Fruit fly (Drosophila melanogaster): ENCODE results near the gene CG44227.
A peak's percentile ranks its signal among the peaks of the same experiment; 100 is the strongest.

Gene CG44227

dm6 chr3R:8659200-8659897, 25.6 kb downstream of the CG44227 start (continued):
- TF ChIP-seq CG32772 (GFP tag; IDR thresholded peaks at IDR 0.05) = peak; percentile 50; the same call in 1 of the 2 replicates
- TF ChIP-seq CG7928 (GFP tag; optimal IDR thresholded peaks at IDR 0.05) = no peak
- TF ChIP-seq org-1 (GFP tag; optimal IDR thresholded peaks at IDR 0.05) = peak; percentile 52
- TF ChIP-seq Eip74EF (GFP tag; optimal IDR thresholded peaks at IDR 0.05) = peak in 1 of 2 experiments; percentile 32
- peak; percentile 75; the same call in 2 of the 3 replicates for TF ChIP-seq zfh1 (GFP tag; IDR thresholded peaks at IDR 0.05)
- no peak for TF ChIP-seq CG16815 (GFP tag; optimal IDR thresholded peaks at IDR 0.05)
- TF ChIP-seq CG1832 (GFP tag; optimal IDR thresholded peaks at IDR 0.05) = peak; percentile 80
- TF ChIP-seq dysf (GFP tag; IDR thresholded peaks at IDR 0.05) = peak; percentile 63
- no peak for TF ChIP-seq fru (optimal IDR thresholded peaks at IDR 0.05)
- TF ChIP-seq CG9609 (GFP tag; optimal IDR thresholded peaks at IDR 0.05) = peak; percentile 48
- TF ChIP-seq ems (GFP tag; optimal IDR thresholded peaks at IDR 0.05) = peak; percentile 29
- peak; percentile 55; the same call in 1 of the 3 replicates for TF ChIP-seq gce (GFP tag; IDR thresholded peaks at IDR 0.05)
- TF ChIP-seq CG4360 (GFP tag; IDR thresholded peaks at IDR 0.05) = 0 out of 2 replicates have a peak, but pooled peaks have one; percentile 12
- peak; percentile 7 for TF ChIP-seq bigmax (GFP tag; optimal IDR thresholded peaks at IDR 0.05)
- peak; percentile 85 for TF ChIP-seq CG3995 (GFP tag; optimal IDR thresholded peaks at IDR 0.05)
- TF ChIP-seq gt (GFP tag; IDR thresholded peaks at IDR 0.05) = no peak
- no peak for TF ChIP-seq ase (GFP tag; IDR thresholded peaks at IDR 0.05)
- no peak for TF ChIP-seq CG6854 (GFP tag; optimal IDR thresholded peaks at IDR 0.05)
- TF ChIP-seq CG17359 (tag; optimal IDR thresholded peaks at IDR 0.05) = peak; percentile 52
- no peak for TF ChIP-seq Hey (tag; optimal IDR thresholded peaks at IDR 0.05)
- no peak for TF ChIP-seq CG10959 (GFP tag; IDR thresholded peaks at IDR 0.05)
- no peak for TF ChIP-seq CG15479 (GFP tag; optimal IDR thresholded peaks at IDR 0.05)
- peak; percentile 60 for TF ChIP-seq CG12391 (tag; optimal IDR thresholded peaks at IDR 0.05)
- TF ChIP-seq knrl (GFP tag; IDR thresholded peaks at IDR 0.05; ENCODE audit: partially characterized antibody) = no peak
- no peak for TF ChIP-seq E2f1 (GFP tag; IDR thresholded peaks at IDR 0.05)
- TF ChIP-seq lola (GFP tag; optimal IDR thresholded peaks at IDR 0.05) = peak in 1 of 3 experiments; percentile 50
- peak; percentile 28 for TF ChIP-seq chn (GFP tag; optimal IDR thresholded peaks at IDR 0.05)
- peak; percentile 45 for TF ChIP-seq grn (GFP tag; optimal IDR thresholded peaks at IDR 0.05)
- peak; percentile 94 for TF ChIP-seq CG2199 (GFP tag; IDR thresholded peaks at IDR 0.05)
- TF ChIP-seq GATAe (GFP tag; conservative IDR thresholded peaks at IDR 0.05) = no peak
- TF ChIP-seq CG14050 (GFP tag; IDR thresholded peaks at IDR 0.05) = no peak
- peak; percentile 17 for TF ChIP-seq ash1 (GFP tag; optimal IDR thresholded peaks at IDR 0.05)
- peak; percentile 60 for TF ChIP-seq fd3F (GFP tag; optimal IDR thresholded peaks at IDR 0.05)
- peak; percentile 58 for TF ChIP-seq Fer1 (GFP tag; optimal IDR thresholded peaks at IDR 0.05)
- peak; percentile 27 for TF ChIP-seq CG17829 (tag; optimal IDR thresholded peaks at IDR 0.05)
- TF ChIP-seq esg (GFP tag; conservative IDR thresholded peaks at IDR 0.05) = peak; percentile 28; the same call in 1 of the 2 replicates
- TF ChIP-seq CoRest (tag; optimal IDR thresholded peaks at IDR 0.05) = peak; percentile 65
- peak; percentile 65 for TF ChIP-seq CG17385 (GFP tag; optimal IDR thresholded peaks at IDR 0.05)
- no peak for TF ChIP-seq CG7745 (tag; optimal IDR thresholded peaks at IDR 0.05)
- peak; percentile 53 for TF ChIP-seq CG10209 (GFP tag; optimal IDR thresholded peaks at IDR 0.05)
- TF ChIP-seq sd (tag; optimal IDR thresholded peaks at IDR 0.05) = peak; percentile 53
- peak; percentile 61; the same call in 1 of the 2 replicates for TF ChIP-seq HLH3B (GFP tag; IDR thresholded peaks at IDR 0.05)
- peak; percentile 69 for TF ChIP-seq HHEX (GFP tag; optimal IDR thresholded peaks at IDR 0.05)
- peak; percentile 62 for TF ChIP-seq PHDP (tag; optimal IDR thresholded peaks at IDR 0.05)
- peak; percentile 63 for TF ChIP-seq Drgx (GFP tag; IDR thresholded peaks at IDR 0.05)
- peak; percentile 31 for TF ChIP-seq CG8388 (GFP tag; optimal IDR thresholded peaks at IDR 0.05)
- no peak for TF ChIP-seq Sry-β (GFP tag; optimal IDR thresholded peaks at IDR 0.05)
- peak; percentile 45 for TF ChIP-seq CG1647 (GFP tag; optimal IDR thresholded peaks at IDR 0.05)
- no peak for TF ChIP-seq Chrac-16 (GFP tag; optimal IDR thresholded peaks at IDR 0.05)
